Worm (Caenorhabditis elegans) whole organism, L4 larva: ENCODE results near the gene F29C4.4.

ENCODE experiments used
- F10B5.3 ChIP-seq: sonication (generic microtip); optimal IDR thresholded peaks from 2 replicates; lab custom pipeline; 2016; ENCODE audit warnings: mild to moderate bottlenecking, missing genetic modification characterization, missing compliant biosample characterization
- F44E2.7 ChIP-seq: fragments of 200-800 bp; sonication (Bioruptor generic); IDR thresholded peaks from 2 replicates; pipeline ENCODE4 v2.1.2; 2022; ENCODE audit warnings: missing genetic modification characterization, missing compliant biosample characterization
- R02D3.7 ChIP-seq: fragments of 150-350 bp; sonication (generic microtip); optimal IDR thresholded peaks from 3 replicates; lab custom pipeline; 2014; ENCODE audit warnings: missing biosample characterization, missing genetic modification characterization
- Y105C5A.15 ChIP-seq: fragments of 200-800 bp; sonication (Bioruptor generic); IDR thresholded peaks from 2 replicates; pipeline ENCODE4 v1.3.6; 2022; ENCODE audit warnings: missing genetic modification characterization, missing compliant biosample characterization
- Y48G9A.11 ChIP-seq: fragments of 200-800 bp; sonication (Bioruptor generic); IDR thresholded peaks from 2 replicates; pipeline ENCODE4 v1.3.6; 2022; ENCODE audit warnings: missing genetic modification reagents, missing genetic modification characterization, missing compliant biosample characterization
- Y5F2A.4 ChIP-seq: fragments of 200-800 bp; sonication (Bioruptor generic); optimal IDR thresholded peaks from 2 replicates; lab custom pipeline; 2018; ENCODE audit warnings: mild to moderate bottlenecking, missing genetic modification characterization, missing compliant biosample characterization
- aha-1 ChIP-seq: fragments of 150-350 bp; peaks from one replicate; lab custom pipeline; 2014; ENCODE audit warnings: missing biosample characterization, missing genetic modification characterization
- arid-1 ChIP-seq: fragments of 200-800 bp; sonication (Bioruptor generic); conservative IDR thresholded peaks from 2 replicates; pipeline ENCODE4 v1.3.6; 2022; ENCODE audit warnings: missing genetic modification reagents, missing genetic modification characterization, missing compliant biosample characterization
- ces-1 ChIP-seq: fragments of 150-350 bp; sonication (generic microtip); optimal IDR thresholded peaks from 4 replicates; lab custom pipeline; 2014; ENCODE audit warnings: missing biosample characterization, missing genetic modification reagents, missing genetic modification characterization
- ctbp-1 ChIP-seq: fragments of 200-800 bp; sonication (Bioruptor generic); IDR thresholded peaks from 2 replicates; pipeline ENCODE4 v1.3.6; 2022; ENCODE audit warnings: missing genetic modification reagents, missing genetic modification characterization, missing compliant biosample characterization
- daf-12 ChIP-seq: fragments of 150-350 bp; optimal IDR thresholded peaks from 2 replicates; lab custom pipeline; 2014; ENCODE audit warnings: missing biosample characterization, missing genetic modification reagents, missing genetic modification characterization
- dmd-8 ChIP-seq: fragments of 200-800 bp; sonication (Bioruptor generic); IDR thresholded peaks from 2 replicates; pipeline ENCODE4 v1.3.6; 2022; ENCODE audit warnings: missing genetic modification characterization, missing compliant biosample characterization
- egl-43 ChIP-seq: fragments of 200-800 bp; sonication (Bioruptor generic); IDR thresholded peaks from 2 replicates; pipeline ENCODE4 v1.3.6; 2022; ENCODE audit warnings: missing genetic modification reagents, missing genetic modification characterization, missing compliant biosample characterization
- hlh-30 ChIP-seq: sonication (generic microtip); optimal IDR thresholded peaks from 2 replicates; lab custom pipeline; 2017; ENCODE audit warnings: antibody characterized with exemption, mild to moderate bottlenecking, missing genetic modification characterization, missing compliant biosample characterization; ENCODE audit not compliant: insufficient read depth
- jun-1 ChIP-seq: fragments of 150-350 bp; optimal IDR thresholded peaks from 2 replicates; lab custom pipeline; 2014; ENCODE audit warnings: missing biosample characterization, missing genetic modification reagents, missing genetic modification characterization
- lin-1 ChIP-seq: fragments of 200-800 bp; sonication (Bioruptor generic); IDR thresholded peaks from 2 replicates; pipeline ENCODE4 v1.3.6; 2022; ENCODE audit warnings: missing genetic modification reagents, missing genetic modification characterization, missing compliant biosample characterization
- lin-15B ChIP-seq: fragments of 150-350 bp; sonication (generic microtip); optimal IDR thresholded peaks from 3 replicates; lab custom pipeline; 2014; ENCODE audit warnings: missing biosample characterization, missing genetic modification characterization
- lin-38 ChIP-seq: fragments of 200-800 bp; sonication (Bioruptor generic); IDR thresholded peaks from 2 replicates; pipeline ENCODE4 v1.3.6; 2022; ENCODE audit warnings: missing genetic modification reagents, missing genetic modification characterization, missing compliant biosample characterization
- madf-9 ChIP-seq: fragments of 200-800 bp; sonication (Bioruptor generic); conservative IDR thresholded peaks from 2 replicates; pipeline ENCODE4 v1.3.6; 2022; ENCODE audit warnings: missing genetic modification reagents, missing genetic modification characterization, missing compliant biosample characterization
- mep-1 ChIP-seq: fragments of 150-350 bp; sonication (generic microtip); optimal IDR thresholded peaks from 3 replicates; lab custom pipeline; 2014; ENCODE audit warnings: missing biosample characterization, missing genetic modification characterization
- nhr-111 ChIP-seq: fragments of 200-800 bp; sonication (Bioruptor generic); optimal IDR thresholded peaks from 2 replicates; lab custom pipeline; 2018; ENCODE audit warnings: mild to moderate bottlenecking, missing genetic modification characterization, missing compliant biosample characterization
- nhr-25 ChIP-seq: sonication (generic microtip); optimal IDR thresholded peaks from 2 replicates; lab custom pipeline; 2017; ENCODE audit warnings: missing genetic modification characterization, mild to moderate bottlenecking, missing compliant biosample characterization, antibody characterized with exemption, moderate library complexity, borderline replicate concordance; ENCODE audit not compliant: insufficient read depth
- php-3 ChIP-seq: fragments of 200-800 bp; sonication (Bioruptor generic); IDR thresholded peaks from 2 replicates; pipeline ENCODE4 v1.3.6; 2022; ENCODE audit warnings: missing genetic modification reagents, missing genetic modification characterization, missing compliant biosample characterization
- pqm-1 ChIP-seq: sonication (generic microtip); optimal IDR thresholded peaks from 2 replicates; lab custom pipeline; 2017; ENCODE audit warnings: missing biosample characterization, missing genetic modification characterization
- set-16 ChIP-seq: fragments of 200-800 bp; sonication (Bioruptor generic); IDR thresholded peaks from 2 replicates; pipeline ENCODE4 v1.3.6; 2022; ENCODE audit warnings: missing genetic modification reagents, missing genetic modification characterization, missing compliant biosample characterization
- skn-1 ChIP-seq: fragments of 150-350 bp; optimal IDR thresholded peaks from 2 replicates; lab custom pipeline; 2014; ENCODE audit warnings: missing biosample characterization, missing genetic modification characterization
- snpc-1.2 ChIP-seq: fragments of 200-800 bp; sonication (Bioruptor generic); IDR thresholded peaks from 2 replicates; pipeline ENCODE4 v1.3.6; 2022; ENCODE audit warnings: missing genetic modification reagents, missing genetic modification characterization, missing compliant biosample characterization
- snpc-4 ChIP-seq: fragments of 150-350 bp; optimal IDR thresholded peaks from 2 replicates; lab custom pipeline; 2014; ENCODE audit warnings: missing biosample characterization, missing genetic modification characterization
- spr-1 ChIP-seq: sonication (generic microtip); optimal IDR thresholded peaks from 2 replicates; lab custom pipeline; 2016; ENCODE audit warnings: mild to moderate bottlenecking, missing genetic modification characterization, missing compliant biosample characterization
- tag-97 ChIP-seq: fragments of 200-800 bp; sonication (Bioruptor generic); IDR thresholded peaks from 2 replicates; pipeline ENCODE4 v1.3.6; 2022; ENCODE audit warnings: missing genetic modification characterization, missing compliant biosample characterization
- unc-130 ChIP-seq: sonication (generic microtip); optimal IDR thresholded peaks from 2 replicates; lab custom pipeline; 2016; ENCODE audit warnings: missing genetic modification reagents, missing genetic modification characterization, missing compliant biosample characterization
- unc-39 ChIP-seq: sonication (generic microtip); optimal IDR thresholded peaks from 2 replicates; lab custom pipeline; 2017; ENCODE audit warnings: missing biosample characterization, missing genetic modification characterization
- zag-1 ChIP-seq: fragments of 150-350 bp; optimal IDR thresholded peaks from 2 replicates; lab custom pipeline; 2014; ENCODE audit warnings: missing biosample characterization, missing genetic modification characterization

The F29C4.4 gene

ce11 chrIV:79205-79604, 32.3 kb upstream of the F29C4.4 start, which contains the start of gene T05C7.9 (continued):
- TF ChIP-seq egl-43 (GFP tag; lab: Robert Waterston, UW) (no peak), ctbp-1 (peak; percentile 45; the same call in 1 of the 2 replicates), hlh-30 (tag; lab: Kevin White, UChicago) (peak; percentile 58), snpc-1.2 (no peak), set-16 (GFP tag; lab: Robert Waterston, UW) (no peak), F10B5.3 (tag; lab: Kevin White, UChicago) (no peak), Y5F2A.4 (GFP tag; lab: Kevin White, UChicago) (no peak), nhr-25 (tag; lab: Kevin White, UChicago) (no peak), nhr-111 (GFP tag; lab: Kevin White, UChicago) (no peak)
- TF ChIP-seq, all 104 proteins: peak for 5

- no peak for TF ChIP-seq zag-1
- peak; percentile 9 for TF ChIP-seq aha-1
These were observed 30.5 kb upstream of the F29C4.4 start for ce11 chrIV:80943-81342.

- peak; percentile 60 for TF ChIP-seq aha-1
- TF ChIP-seq php-3 (GFP tag; lab: Robert Waterston, UW): no peak
These were observed 30.0 kb upstream of the F29C4.4 start for ce11 chrIV:81428-81827.

ce11 chrIV:82309-82708, 29.2 kb upstream of the F29C4.4 start:
- TF ChIP-seq dmd-8 (no peak), nhr-25 (tag; lab: Kevin White, UChicago) (no peak), spr-1 (tag; lab: Kevin White, UChicago) (no peak), Y48G9A.11 (GFP tag; lab: Robert Waterston, UW) (no peak), unc-130 (GFP tag; lab: Kevin White, UChicago) (no peak), madf-9 (GFP tag; lab: Robert Waterston, UW) (no peak), lin-38 (no peak), daf-12 (tag; lab: Kevin White, UChicago) (no peak), tag-97 (GFP tag; lab: Robert Waterston, UW) (no peak), php-3 (GFP tag; lab: Robert Waterston, UW) (no peak), pqm-1 (tag; lab: Kevin White, UChicago) (no peak), ces-1 (GFP tag; lab: Kevin White, UChicago) (no peak), jun-1 (no peak), arid-1 (no peak), Y105C5A.15 (GFP tag; lab: Robert Waterston, UW) (no peak), lin-1 (GFP tag; lab: Robert Waterston, UW) (no peak)

ce11 chrIV:86744-87143, 24.7 kb upstream of the F29C4.4 start:
- TF ChIP-seq unc-39 (tag; lab: Kevin White, UChicago): no peak
- TF ChIP-seq mep-1: no peak
- no peak for TF ChIP-seq F44E2.7 (GFP tag; lab: Robert Waterston, UW)
- TF ChIP-seq skn-1 (tag; lab: Kevin White, UChicago): no peak

ce11 chrIV:89991-90390, 21.5 kb upstream of the F29C4.4 start, which contains the start of gene scl-23:
scl-23 (minus strand) TSS chrIV:90091.
- TF ChIP-seq lin-15B (no peak), R02D3.7 (tag; lab: Kevin White, UChicago) (no peak), snpc-4 (no peak)
